Worm (Caenorhabditis elegans): ENCODE data around the gene abu-5.
A peak's percentile ranks its signal among the peaks of the same experiment; 100 is the strongest.

abu-5 gene

ce11 chrIV:15570770-15571169, 19.7 kb upstream of the abu-5 start (continued):
- TF ChIP-seq nhr-232 (tag; optimal IDR thresholded peaks at IDR 0.05) (no peak), ceh-31 (tag; optimal IDR thresholded peaks at IDR 0.05) (peak; percentile 87), sox-4 (tag; optimal IDR thresholded peaks at IDR 0.05) (no peak), unc-55 (GFP tag; optimal IDR thresholded peaks at IDR 0.05) (peak; percentile 99), ceh-24 (tag; optimal IDR thresholded peaks at IDR 0.05) (no peak), T23F11.4 (GFP tag; optimal IDR thresholded peaks at IDR 0.05) (no peak), ztf-16 (tag; optimal IDR thresholded peaks at IDR 0.05) (no peak), ceh-18 (tag; optimal IDR thresholded peaks at IDR 0.05) (peak; percentile 73), odd-2 (tag; optimal IDR thresholded peaks at IDR 0.05) (no peak), unc-42 (tag; optimal IDR thresholded peaks at IDR 0.05) (peak; percentile 58), pag-3 (tag; optimal IDR thresholded peaks at IDR 0.05; ENCODE audit: borderline replicate concordance) (no peak), nfya-1 (tag; optimal IDR thresholded peaks at IDR 0.05) (peak; percentile 100), Y22D7AL.16 (tag; optimal IDR thresholded peaks at IDR 0.05) (no peak), K02D7.2 (tag; optimal IDR thresholded peaks at IDR 0.05) (no peak), sdc-2 (tag; optimal IDR thresholded peaks at IDR 0.05) (peak; percentile 73), dmd-4 (tag; optimal IDR thresholded peaks at IDR 0.05; ENCODE audit: borderline replicate concordance) (no peak), ttx-3 (tag; optimal IDR thresholded peaks at IDR 0.05) (no peak), eyg-1 (tag; optimal IDR thresholded peaks at IDR 0.05) (no peak), unc-86 (tag; optimal IDR thresholded peaks at IDR 0.05) (no peak), dve-1 (tag; optimal IDR thresholded peaks at IDR 0.05) (peak; percentile 43), pat-9 (tag; optimal IDR thresholded peaks at IDR 0.05) (no peak), tbx-2 (tag; optimal IDR thresholded peaks at IDR 0.05) (peak; percentile 78), syd-9 (tag; optimal IDR thresholded peaks at IDR 0.05) (peak; percentile 11), tbx-7 (tag; optimal IDR thresholded peaks at IDR 0.05) (peak; percentile 10), madf-2 (tag; optimal IDR thresholded peaks at IDR 0.05) (peak; percentile 12), ceh-19 (GFP tag; optimal IDR thresholded peaks at IDR 0.05) (no peak), unc-3 (GFP tag; conservative IDR thresholded peaks at IDR 0.05) (no peak), unc-3 (tag; optimal IDR thresholded peaks at IDR 0.05) (no peak), pha-4 (tag; optimal IDR thresholded peaks at IDR 0.05) (no peak), lim-6 (tag; optimal IDR thresholded peaks at IDR 0.05) (no peak), npax-4 (tag; optimal IDR thresholded peaks at IDR 0.05) (no peak), ets-4 (tag; optimal IDR thresholded peaks at IDR 0.05) (peak; percentile 47), hlh-6 (tag; optimal IDR thresholded peaks at IDR 0.05) (no peak), hlh-8 (tag; optimal IDR thresholded peaks at IDR 0.05) (peak; percentile 14), ceh-45 (GFP tag; IDR thresholded peaks at IDR 0.05) (no peak), pha-2 (tag; optimal IDR thresholded peaks at IDR 0.05) (no peak), F13H6.1 (tag; optimal IDR thresholded peaks at IDR 0.05) (no peak), elt-4 (tag; optimal IDR thresholded peaks at IDR 0.05) (no peak), sox-2 (GFP tag; IDR thresholded peaks at IDR 0.05) (peak; percentile 59; the same call in 1 of the 2 replicates), mec-3 (tag; optimal IDR thresholded peaks at IDR 0.05; ENCODE audit: borderline replicate concordance) (no peak)

- TF ChIP-seq mec-3 (tag; optimal IDR thresholded peaks at IDR 0.05; ENCODE audit: borderline replicate concordance) (no peak), ref-2 (tag; optimal IDR thresholded peaks at IDR 0.05) (no peak), fkh-6 (tag; optimal IDR thresholded peaks at IDR 0.05) (no peak), lim-6 (tag; optimal IDR thresholded peaks at IDR 0.05) (no peak), ceh-34 (tag; optimal IDR thresholded peaks at IDR 0.05) (no peak), hlh-6 (tag; optimal IDR thresholded peaks at IDR 0.05) (no peak), ceh-30 (tag; optimal IDR thresholded peaks at IDR 0.05) (no peak), che-1 (tag; optimal IDR thresholded peaks at IDR 0.05) (no peak), madf-2 (tag; optimal IDR thresholded peaks at IDR 0.05) (no peak), pax-1 (tag; optimal IDR thresholded peaks at IDR 0.05) (no peak), C08G9.2 (tag; optimal IDR thresholded peaks at IDR 0.05) (no peak), unc-86 (tag; optimal IDR thresholded peaks at IDR 0.05) (no peak), sox-4 (tag; optimal IDR thresholded peaks at IDR 0.05) (no peak)
Measured at ce11 chrIV:15571652-15572051, 18.8 kb upstream of the abu-5 start.

Data from whole organism, late embryonic.